Fruit fly (Drosophila melanogaster) whole organism, embryonic: ENCODE measurements around the gene CG6733.

ENCODE experiments used
- Ada2b ChIP-seq: fragments of 200-800 bp; sonication (Bioruptor generic); IDR thresholded peaks from 2 replicates; pipeline ENCODE4 v1.3.6; 2022; ENCODE audit warnings: missing biosample characterization, missing genetic modification characterization
- Aef1 ChIP-seq: fragments of 200-800 bp; sonication (Bioruptor generic); IDR thresholded peaks from 3 replicates; pipeline ENCODE4 v1.3.6; 2022; ENCODE audit warnings: missing biosample characterization, missing genetic modification characterization
- Atf6 ChIP-seq: fragments of 200-800 bp; sonication (Bioruptor generic); IDR thresholded peaks from 2 replicates; pipeline ENCODE4 v1.3.6; 2022; ENCODE audit warnings: missing biosample characterization, missing genetic modification characterization
- B-H2 ChIP-seq: fragments of 200-800 bp; sonication (Bioruptor generic); optimal IDR thresholded peaks from 2 replicates; lab custom pipeline; 2018; ENCODE audit warnings: missing biosample characterization, mild to moderate bottlenecking, missing genetic modification characterization
- Bteb2 ChIP-seq: fragments of 200-800 bp; sonication (Bioruptor generic); optimal IDR thresholded peaks from 2 replicates; lab custom pipeline; 2016; ENCODE audit warnings: missing biosample characterization, missing genetic modification characterization
- CG13287 ChIP-seq: fragments of 200-800 bp; sonication (Bioruptor generic); IDR thresholded peaks from 2 replicates; pipeline ENCODE4 v1.3.6; 2022; ENCODE audit warnings: missing biosample characterization, missing genetic modification characterization; ENCODE audit not compliant: partially characterized antibody
- CG14441 ChIP-seq: fragments of 200-800 bp; sonication (Bioruptor generic); IDR thresholded peaks from 2 replicates; pipeline ENCODE4 v1.3.6; 2022; ENCODE audit warnings: missing biosample characterization, missing genetic modification characterization
- CG14710 ChIP-seq: fragments of 200-800 bp; sonication (Bioruptor generic); optimal IDR thresholded peaks from 3 replicates; lab custom pipeline; 2019; ENCODE audit warnings: missing biosample characterization, mild to moderate bottlenecking, missing genetic modification characterization, moderate library complexity
- CG15601 ChIP-seq: fragments of 200-800 bp; sonication (Bioruptor generic); optimal IDR thresholded peaks from 3 replicates; lab custom pipeline; 2019; ENCODE audit warnings: missing biosample characterization, mild to moderate bottlenecking, missing genetic modification characterization, moderate library complexity
- CG1603 ChIP-seq: fragments of 200-800 bp; sonication (Bioruptor generic); optimal IDR thresholded peaks from 2 replicates; lab custom pipeline; 2019; ENCODE audit warnings: missing biosample characterization, mild to moderate bottlenecking, missing genetic modification characterization, moderate library complexity
- CG18619 ChIP-seq: fragments of 200-800 bp; sonication (Bioruptor generic); optimal IDR thresholded peaks from 3 replicates; lab custom pipeline; 2017; ENCODE audit warnings: missing biosample characterization, mild to moderate bottlenecking, missing genetic modification characterization
- CG2678 ChIP-seq: fragments of 200-800 bp; sonication (Bioruptor generic); optimal IDR thresholded peaks from 3 replicates; lab custom pipeline; 2019; ENCODE audit warnings: missing biosample characterization, mild to moderate bottlenecking, missing genetic modification characterization, moderate library complexity
- CG4617 ChIP-seq: fragments of 200-800 bp; sonication (Bioruptor generic); optimal IDR thresholded peaks from 3 replicates; lab custom pipeline; 2016; ENCODE audit warnings: missing biosample characterization, missing genetic modification characterization, borderline replicate concordance
- CG4820 ChIP-seq: fragments of 200-800 bp; sonication (Bioruptor generic); optimal IDR thresholded peaks from 3 replicates; lab custom pipeline; 2016; ENCODE audit warnings: missing biosample characterization, missing genetic modification characterization
- CG5245 ChIP-seq: fragments of 200-800 bp; sonication (Bioruptor generic); optimal IDR thresholded peaks from 3 replicates; lab custom pipeline; 2016; ENCODE audit warnings: missing biosample characterization, missing genetic modification characterization
- CG5953 ChIP-seq: fragments of 200-800 bp; sonication (Bioruptor generic); IDR thresholded peaks from 2 replicates; pipeline ENCODE4 v1.3.6; 2022; ENCODE audit warnings: missing biosample characterization, missing genetic modification characterization
- CG7357 ChIP-seq: fragments of 200-800 bp; sonication (Bioruptor generic); IDR thresholded peaks from 3 replicates; pipeline ENCODE4 v1.3.6; 2022; ENCODE audit warnings: missing biosample characterization, missing genetic modification characterization
- CG8388 ChIP-seq: fragments of 200-800 bp; sonication (Bioruptor generic); optimal IDR thresholded peaks from 2 replicates; lab custom pipeline; 2019; ENCODE audit warnings: missing biosample characterization, mild to moderate bottlenecking, missing genetic modification characterization, moderate library complexity
- CG9609 ChIP-seq: fragments of 200-800 bp; sonication (Bioruptor generic); optimal IDR thresholded peaks from 3 replicates; lab custom pipeline; 2016; ENCODE audit warnings: missing biosample characterization, missing genetic modification characterization
- Doc3 ChIP-seq: fragments of 200-800 bp; sonication (Bioruptor generic); IDR thresholded peaks from 3 replicates; pipeline ENCODE4 v1.3.6; 2022; ENCODE audit warnings: missing biosample characterization, missing genetic modification characterization; ENCODE audit not compliant: partially characterized antibody
- Ets97D ChIP-seq: fragments of 200-800 bp; sonication (Bioruptor generic); optimal IDR thresholded peaks from 3 replicates; lab custom pipeline; 2016; ENCODE audit warnings: missing biosample characterization, missing genetic modification characterization
- Fer2 ChIP-seq: fragments of 200-800 bp; sonication (Bioruptor generic); optimal IDR thresholded peaks from 2 replicates; lab custom pipeline; 2018; ENCODE audit warnings: missing biosample characterization, mild to moderate bottlenecking, missing genetic modification characterization, moderate library complexity
- Fer3 ChIP-seq: fragments of 200-800 bp; sonication (Bioruptor generic); optimal IDR thresholded peaks from 2 replicates; lab custom pipeline; 2018; ENCODE audit warnings: missing biosample characterization, mild to moderate bottlenecking, missing genetic modification characterization, moderate library complexity
- HLH3B ChIP-seq: fragments of 200-800 bp; sonication (Bioruptor generic); IDR thresholded peaks from 2 replicates; pipeline ENCODE4 v1.3.6; 2022; ENCODE audit warnings: missing biosample characterization, missing genetic modification characterization
- Hmr ChIP-seq: fragments of 200-800 bp; sonication (Bioruptor generic); optimal IDR thresholded peaks from 3 replicates; lab custom pipeline; 2017; ENCODE audit warnings: mild to moderate bottlenecking, missing biosample characterization, missing genetic modification reagents, missing genetic modification characterization
- PHDP ChIP-seq: fragments of 200-800 bp; sonication (Bioruptor generic); optimal IDR thresholded peaks from 3 replicates; lab custom pipeline; 2018; ENCODE audit warnings: missing biosample characterization, mild to moderate bottlenecking, missing genetic modification characterization, moderate library complexity
- Usf ChIP-seq: fragments of 200-800 bp; sonication (Bioruptor generic); optimal IDR thresholded peaks from 2 replicates; lab custom pipeline; 2017; ENCODE audit warnings: missing genotype, missing biosample characterization, missing genetic modification characterization
- cato ChIP-seq: fragments of 200-800 bp; sonication (Bioruptor generic); optimal IDR thresholded peaks from 2 replicates; lab custom pipeline; 2016; ENCODE audit warnings: missing biosample characterization, missing genetic modification characterization, borderline replicate concordance
- cwo ChIP-seq: fragments of 200-800 bp; sonication (Bioruptor generic); optimal IDR thresholded peaks from 3 replicates; lab custom pipeline; 2017; ENCODE audit warnings: missing biosample characterization, missing genetic modification characterization, mild to moderate bottlenecking, moderate library complexity, missing genetic modification reagents
- dati ChIP-seq: fragments of 200-800 bp; sonication (Bioruptor generic); IDR thresholded peaks from 2 replicates; pipeline ENCODE4 v1.3.6; 2022; ENCODE audit warnings: missing biosample characterization, missing genetic modification characterization
- dm ChIP-seq: fragments of 200-800 bp; sonication (Bioruptor generic); optimal IDR thresholded peaks from 3 replicates; lab custom pipeline; 2016; ENCODE audit warnings: missing biosample characterization, missing genetic modification characterization
- dmrt11E ChIP-seq: fragments of 200-800 bp; sonication (Bioruptor generic); optimal IDR thresholded peaks from 3 replicates; lab custom pipeline; 2018; ENCODE audit warnings: missing biosample characterization, mild to moderate bottlenecking, missing genetic modification characterization, moderate library complexity
- ewg ChIP-seq: fragments of 200-800 bp; sonication (Bioruptor generic); optimal IDR thresholded peaks from 3 replicates; lab custom pipeline; 2017; ENCODE audit warnings: mild to moderate bottlenecking, missing biosample characterization, missing genetic modification reagents, missing genetic modification characterization
- eyg ChIP-seq: fragments of 200-800 bp; sonication (Bioruptor generic); optimal IDR thresholded peaks from 3 replicates; lab custom pipeline; 2016; ENCODE audit warnings: missing biosample characterization, missing genetic modification characterization
- gfzf ChIP-seq: fragments of 200-800 bp; sonication (Bioruptor generic); optimal IDR thresholded peaks from 2 replicates; lab custom pipeline; 2016; ENCODE audit warnings: missing biosample characterization, mild to moderate bottlenecking, missing genetic modification characterization, moderate library complexity
- gsb-n ChIP-seq: fragments of 200-800 bp; sonication (Bioruptor generic); optimal IDR thresholded peaks from 3 replicates; lab custom pipeline; 2018; ENCODE audit warnings: missing biosample characterization, mild to moderate bottlenecking, missing genetic modification characterization
- her ChIP-seq: fragments of 200-800 bp; sonication (Bioruptor generic); optimal IDR thresholded peaks from 2 replicates; lab custom pipeline; 2016; ENCODE audit warnings: missing biosample characterization, missing genetic modification characterization
- jumu ChIP-seq: fragments of 200-800 bp; sonication (Bioruptor generic); optimal IDR thresholded peaks from 3 replicates; lab custom pipeline; 2016; ENCODE audit warnings: missing biosample characterization, missing genetic modification characterization
- lbe ChIP-seq: fragments of 200-800 bp; sonication (Bioruptor generic); optimal IDR thresholded peaks from 2 replicates; lab custom pipeline; 2016; ENCODE audit warnings: missing biosample characterization, mild to moderate bottlenecking, missing genetic modification characterization
- nau ChIP-seq: fragments of 200-800 bp; sonication (Bioruptor generic); optimal IDR thresholded peaks from 3 replicates; lab custom pipeline; 2017; ENCODE audit warnings: missing biosample characterization, mild to moderate bottlenecking, missing genetic modification characterization, missing genetic modification reagents
- ranshi ChIP-seq: fragments of 200-800 bp; sonication (Bioruptor generic); IDR thresholded peaks from 2 replicates; pipeline ENCODE4 v1.3.6; 2022; ENCODE audit warnings: missing biosample characterization, missing genetic modification characterization
- scrt ChIP-seq: fragments of 200-800 bp; sonication (Bioruptor generic); optimal IDR thresholded peaks from 2 replicates; lab custom pipeline; 2018; ENCODE audit warnings: missing biosample characterization, mild to moderate bottlenecking, missing genetic modification characterization, moderate library complexity
- slou ChIP-seq: fragments of 200-800 bp; sonication (Bioruptor generic); optimal IDR thresholded peaks from 3 replicates; lab custom pipeline; 2016; ENCODE audit warnings: missing biosample characterization, missing genetic modification characterization
- sob ChIP-seq: fragments of 200-800 bp; sonication (Bioruptor generic); IDR thresholded peaks from 2 replicates; pipeline ENCODE4 v1.3.6; 2022; ENCODE audit warnings: missing biosample characterization, missing genetic modification characterization
- ssp ChIP-seq: fragments of 200-800 bp; sonication (Bioruptor generic); IDR thresholded peaks from 2 replicates; pipeline ENCODE4 v1.3.6; 2022; ENCODE audit warnings: missing biosample characterization, missing genetic modification characterization
- stwl ChIP-seq: fragments of 200-800 bp; sonication (Bioruptor generic); optimal IDR thresholded peaks from 3 replicates; lab custom pipeline; 2018; ENCODE audit warnings: missing biosample characterization, mild to moderate bottlenecking, missing genetic modification characterization, moderate library complexity
- tin ChIP-seq: fragments of 200-800 bp; sonication (Bioruptor generic); optimal IDR thresholded peaks from 3 replicates; lab custom pipeline; 2016; ENCODE audit warnings: missing biosample characterization, missing genetic modification characterization
- ttk ChIP-seq: fragments of 200-800 bp; sonication (Bioruptor generic); IDR thresholded peaks from 2 replicates; pipeline ENCODE4 v2.1.2; 2022; ENCODE audit warnings: missing biosample characterization, missing genetic modification characterization
- wdn ChIP-seq: fragments of 200-800 bp; sonication (Bioruptor generic); IDR thresholded peaks from 2 replicates; pipeline ENCODE4 v1.3.6; 2022; ENCODE audit warnings: missing biosample characterization, missing genetic modification characterization
- zf30C ChIP-seq: fragments of 200-800 bp; sonication (Bioruptor generic); optimal IDR thresholded peaks from 3 replicates; lab custom pipeline; 2018; ENCODE audit warnings: missing biosample characterization, mild to moderate bottlenecking, missing genetic modification characterization

CG6733 gene

dm6 chr3R:23048690-23049118 is 48.8 kb upstream of the CG6733 start (continued):
- TF ChIP-seq CG9609 (GFP tag; lab: Kevin White, UChicago) (no peak), Bteb2 (GFP tag; lab: Kevin White, UChicago) (peak; percentile 60), ewg (peak; percentile 55), zf30C (GFP tag; lab: Kevin White, UChicago) (peak; percentile 57), sob (GFP tag; lab: Robert Waterston, UW) (peak; percentile 58; the same call in 1 of the 2 replicates), Fer3 (peak; percentile 69), dm (GFP tag; lab: Kevin White, UChicago) (peak; percentile 18), dati (GFP tag; lab: Robert Waterston, UW) (peak; percentile 41; the same call in 1 of the 2 replicates), ranshi (GFP tag; lab: Robert Waterston, UW) (peak; percentile 37; the same call in 1 of the 2 replicates), tin (GFP tag; lab: Kevin White, UChicago) (peak; percentile 66), CG5245 (GFP tag; lab: Kevin White, UChicago) (no peak), jumu (GFP tag; lab: Kevin White, UChicago) (no peak), Usf (GFP tag; lab: Kevin White, UChicago) (peak; percentile 6), CG14710 (tag; lab: Kevin White, UChicago) (peak; percentile 74), slou (GFP tag; lab: Kevin White, UChicago) (peak; percentile 19), CG5953 (GFP tag; lab: Robert Waterston, UW) (peak; percentile 5; the same call in 1 of the 2 replicates), CG14441 (peak; percentile 61; the same call in 1 of the 2 replicates), CG13287 (GFP tag; lab: Robert Waterston, UW) (no peak), CG1603 (tag; lab: Kevin White, UChicago) (peak; percentile 58), stwl (no peak), scrt (peak; percentile 55), CG4820 (GFP tag; lab: Kevin White, UChicago) (peak; percentile 60), Doc3 (GFP tag; lab: Robert Waterston, UW) (no peak), B-H2 (GFP tag; lab: Kevin White, UChicago) (no peak), CG18619 (GFP tag; lab: Kevin White, UChicago) (peak; percentile 69), Ada2b (GFP tag; lab: Robert Waterston, UW) (peak; percentile 59), gsb-n (tag; lab: Kevin White, UChicago) (peak; percentile 42), Hmr (GFP tag; lab: Kevin White, UChicago) (peak; percentile 71), cwo (GFP tag; lab: Kevin White, UChicago) (peak; percentile 56), nau (peak; percentile 71), Atf6 (GFP tag; lab: Robert Waterston, UW) (peak; percentile 59; the same call in 1 of the 2 replicates), lbe (peak; percentile 33), gfzf (GFP tag; lab: Kevin White, UChicago) (no peak), CG8388 (GFP tag; lab: Kevin White, UChicago) (peak; percentile 84), her (no peak), HLH3B (GFP tag; lab: Robert Waterston, UW) (peak; percentile 59; the same call in 1 of the 2 replicates), ssp (GFP tag; lab: Robert Waterston, UW) (peak; percentile 53; the same call in 1 of the 2 replicates), cato (peak; percentile 52), dmrt11E (peak; percentile 3), eyg (peak; percentile 26), CG7357 (GFP tag; lab: Robert Waterston, UW) (peak; percentile 54; the same call in 1 of the 3 replicates), Fer2 (tag; lab: Kevin White, UChicago) (peak; percentile 36), PHDP (tag; lab: Kevin White, UChicago) (peak; percentile 80), CG4617 (GFP tag; lab: Kevin White, UChicago) (peak; percentile 2), ttk (GFP tag; lab: Robert Waterston, UW) (peak; percentile 58; the same call in 1 of the 2 replicates), CG2678 (tag; lab: Kevin White, UChicago) (peak; percentile 88), Ets97D (GFP tag; lab: Kevin White, UChicago) (peak; percentile 10), wdn (0 out of 2 replicates have a peak, but pooled peaks have one; percentile 36), CG15601 (tag; lab: Kevin White, UChicago) (peak; percentile 76), Aef1 (GFP tag; lab: Robert Waterston, UW) (peak; percentile 61; the same call in 1 of the 3 replicates)
